Fruit fly (Drosophila melanogaster) whole organism, embryonic: ENCODE measurements around the gene Art3.

Source experiments
- ATbp ChIP-seq: fragments of 200-800 bp; sonication (Bioruptor generic); optimal IDR thresholded peaks from 2 replicates; lab custom pipeline; 2017; ENCODE audit warnings: missing biosample characterization, mild to moderate bottlenecking, missing genetic modification characterization, missing genetic modification reagents
- CG10267 ChIP-seq: fragments of 200-800 bp; sonication (Bioruptor generic); optimal IDR thresholded peaks from 2 replicates; lab custom pipeline; 2018; ENCODE audit warnings: missing biosample characterization, mild to moderate bottlenecking, missing genetic modification characterization, moderate library complexity
- CG10959 ChIP-seq: fragments of 200-800 bp; sonication (Bioruptor generic); IDR thresholded peaks from 2 replicates; pipeline ENCODE4 v1.3.6; 2022; ENCODE audit warnings: missing biosample characterization, missing genetic modification characterization
- CG10979 ChIP-seq: fragments of 200-800 bp; sonication (Bioruptor generic); optimal IDR thresholded peaks from 2 replicates; lab custom pipeline; 2018; ENCODE audit warnings: missing biosample characterization, mild to moderate bottlenecking, missing genetic modification characterization, moderate library complexity
- CG12155 ChIP-seq: fragments of 200-800 bp; sonication (Bioruptor generic); optimal IDR thresholded peaks from 3 replicates; lab custom pipeline; 2016; ENCODE audit warnings: missing biosample characterization, missing genetic modification characterization
- CG1233 ChIP-seq: fragments of 200-800 bp; sonication (Bioruptor generic); optimal IDR thresholded peaks from 4 replicates; lab custom pipeline; 2018; ENCODE audit warnings: missing biosample characterization, mild to moderate bottlenecking, missing genetic modification characterization
- CG12391 ChIP-seq: fragments of 200-800 bp; sonication (Bioruptor generic); optimal IDR thresholded peaks from 3 replicates; lab custom pipeline; 2018; ENCODE audit warnings: missing biosample characterization, mild to moderate bottlenecking, missing genetic modification characterization, moderate library complexity
- CG14860 ChIP-seq: fragments of 200-800 bp; sonication (Bioruptor generic); IDR thresholded peaks from 3 replicates; pipeline ENCODE4 v1.3.6; 2022; ENCODE audit warnings: missing biosample characterization, missing genetic modification characterization; ENCODE audit not compliant: partially characterized antibody
- CG15514 ChIP-seq: fragments of 200-800 bp; sonication (Bioruptor generic); optimal IDR thresholded peaks from 3 replicates; lab custom pipeline; 2017; ENCODE audit warnings: missing biosample characterization, missing genetic modification characterization, mild to moderate bottlenecking, moderate library complexity, missing genetic modification reagents
- CG1647 ChIP-seq: fragments of 200-800 bp; sonication (Bioruptor generic); optimal IDR thresholded peaks from 3 replicates; lab custom pipeline; 2016; ENCODE audit warnings: missing biosample characterization, missing genetic modification characterization
- CG17359 ChIP-seq: fragments of 200-800 bp; sonication (Bioruptor generic); optimal IDR thresholded peaks from 3 replicates; lab custom pipeline; 2018; ENCODE audit warnings: missing biosample characterization, mild to moderate bottlenecking, missing genetic modification characterization, moderate library complexity
- CG1832 ChIP-seq: fragments of 200-800 bp; sonication (Bioruptor generic); optimal IDR thresholded peaks from 2 replicates; lab custom pipeline; 2017; ENCODE audit warnings: missing biosample characterization, mild to moderate bottlenecking, missing genetic modification characterization, inconsistent platforms
- CG2116 ChIP-seq: fragments of 200-800 bp; sonication (Bioruptor generic); optimal IDR thresholded peaks from 3 replicates; lab custom pipeline; 2018; ENCODE audit warnings: missing biosample characterization, mild to moderate bottlenecking, missing genetic modification characterization
- CG2120 ChIP-seq: fragments of 200-800 bp; sonication (Bioruptor generic); optimal IDR thresholded peaks from 3 replicates; lab custom pipeline; 2016; ENCODE audit warnings: missing biosample characterization, missing genetic modification characterization
- CG2712 ChIP-seq: fragments of 200-800 bp; optimal IDR thresholded peaks from 3 replicates; lab custom pipeline; 2019; ENCODE audit warnings: missing biosample characterization, mild to moderate bottlenecking, missing genetic modification characterization, moderate library complexity
- CG30020 ChIP-seq: fragments of 200-800 bp; optimal IDR thresholded peaks from 2 replicates; lab custom pipeline; 2019; ENCODE audit warnings: missing biosample characterization, mild to moderate bottlenecking, missing genetic modification characterization, moderate library complexity
- CG3281 ChIP-seq: fragments of 200-800 bp; sonication (Bioruptor generic); optimal IDR thresholded peaks from 3 replicates; lab custom pipeline; 2017; ENCODE audit warnings: missing biosample characterization, mild to moderate bottlenecking, missing genetic modification characterization
- CG3847 ChIP-seq: fragments of 200-800 bp; sonication (Bioruptor generic); IDR thresholded peaks from 2 replicates; pipeline ENCODE4 v1.3.6; 2022; ENCODE audit warnings: missing biosample characterization, missing genetic modification characterization
- CG42726 ChIP-seq: fragments of 200-800 bp; sonication (Bioruptor generic); IDR thresholded peaks from 2 replicates; pipeline ENCODE4 v1.3.6; 2022; ENCODE audit warnings: missing biosample characterization, missing genetic modification characterization; ENCODE audit not compliant: partially characterized antibody
- CG7928 ChIP-seq: fragments of 200-800 bp; sonication (Bioruptor generic); optimal IDR thresholded peaks from 2 replicates; lab custom pipeline; 2017; ENCODE audit warnings: missing biosample characterization, mild to moderate bottlenecking, missing genetic modification characterization
- CG7987 ChIP-seq: fragments of 200-800 bp; sonication (Bioruptor generic); optimal IDR thresholded peaks from 2 replicates; lab custom pipeline; 2018; ENCODE audit warnings: missing biosample characterization, mild to moderate bottlenecking, missing genetic modification characterization, moderate library complexity
- Drgx ChIP-seq: fragments of 200-800 bp; sonication (Bioruptor generic); IDR thresholded peaks from 2 replicates; pipeline ENCODE4 v1.3.6; 2022; ENCODE audit warnings: missing biosample characterization, missing genetic modification characterization
- Fer1 ChIP-seq: fragments of 200-800 bp; sonication (Bioruptor generic); optimal IDR thresholded peaks from 2 replicates; lab custom pipeline; 2017; ENCODE audit warnings: missing biosample characterization, mild to moderate bottlenecking, missing genetic modification characterization
- Hmr ChIP-seq: fragments of 200-800 bp; sonication (Bioruptor generic); optimal IDR thresholded peaks from 3 replicates; lab custom pipeline; 2017; ENCODE audit warnings: mild to moderate bottlenecking, missing biosample characterization, missing genetic modification reagents, missing genetic modification characterization
- Hr78 ChIP-seq, 2 experiments: fragments of 200-800 bp in 1 of 2; fragments of >200 bp in 1 of 2; sonication (Bioruptor generic) in 1 of 2; optimal IDR thresholded peaks; 2 replicates each; lab custom pipeline; 2017 to 2019; ENCODE audit warnings: missing biosample characterization in 2 of 2, missing genetic modification characterization in 2 of 2, mild to moderate bottlenecking in 1 of 2, moderate library complexity in 1 of 2
- Hsf ChIP-seq: fragments of 200-800 bp; sonication (Bioruptor generic); optimal IDR thresholded peaks from 3 replicates; lab custom pipeline; 2016; ENCODE audit warnings: missing biosample characterization, missing genetic modification characterization
- Mrtf ChIP-seq: fragments of 200-800 bp; sonication (Bioruptor generic); IDR thresholded peaks from 3 replicates; pipeline ENCODE4 v1.3.6; 2022; ENCODE audit warnings: missing biosample characterization, missing genetic modification characterization
- Myb ChIP-seq: fragments of 200-800 bp; sonication (Bioruptor generic); optimal IDR thresholded peaks from 2 replicates; lab custom pipeline; 2016; ENCODE audit warnings: missing biosample characterization, missing genetic modification characterization
- NFAT ChIP-seq: fragments of 200-800 bp; sonication (Bioruptor generic); IDR thresholded peaks from 2 replicates; pipeline ENCODE4 v1.3.6; 2022; ENCODE audit warnings: missing biosample characterization, missing genetic modification characterization
- Rfx ChIP-seq: fragments of 200-800 bp; sonication (Bioruptor generic); IDR thresholded peaks from 2 replicates; pipeline ENCODE4 v1.3.6; 2022; ENCODE audit warnings: missing biosample characterization, missing genetic modification characterization
- Six4 ChIP-seq: fragments of 200-800 bp; sonication (Bioruptor generic); optimal IDR thresholded peaks from 2 replicates; lab custom pipeline; 2016; ENCODE audit warnings: missing biosample characterization, missing genetic modification characterization
- Sox100B ChIP-seq: fragments of 200-800 bp; sonication (Bioruptor generic); optimal IDR thresholded peaks from 3 replicates; lab custom pipeline; 2018; ENCODE audit warnings: missing biosample characterization, mild to moderate bottlenecking, missing genetic modification characterization
- Sry-β ChIP-seq: fragments of 200-800 bp; sonication (Bioruptor generic); optimal IDR thresholded peaks from 2 replicates; lab custom pipeline; 2018; ENCODE audit warnings: missing biosample characterization, mild to moderate bottlenecking, missing genetic modification characterization, moderate library complexity
- Usf ChIP-seq: fragments of 200-800 bp; sonication (Bioruptor generic); optimal IDR thresholded peaks from 2 replicates; lab custom pipeline; 2017; ENCODE audit warnings: missing genotype, missing biosample characterization, missing genetic modification characterization
- ara ChIP-seq: fragments of 200-800 bp; sonication (Bioruptor generic); IDR thresholded peaks from 2 replicates; pipeline ENCODE4 v1.3.6; 2022; ENCODE audit warnings: missing biosample characterization, missing genetic modification characterization
- ato ChIP-seq: fragments of 200-800 bp; sonication (Bioruptor generic); IDR thresholded peaks from 2 replicates; pipeline ENCODE4 v1.3.6; 2022; ENCODE audit warnings: missing biosample characterization, missing genetic modification characterization; ENCODE audit not compliant: partially characterized antibody
- br ChIP-seq: fragments of >200 bp; optimal IDR thresholded peaks from 2 replicates; lab custom pipeline; 2017
- caup ChIP-seq: fragments of 200-800 bp; sonication (Bioruptor generic); optimal IDR thresholded peaks from 3 replicates; lab custom pipeline; 2017; ENCODE audit warnings: missing biosample characterization, mild to moderate bottlenecking, missing genetic modification characterization, moderate library complexity; ENCODE audit not compliant: severe bottlenecking
- h ChIP-seq: fragments of >200 bp; optimal IDR thresholded peaks from 2 replicates; lab custom pipeline; 2017
- ham ChIP-seq: fragments of 200-800 bp; sonication (Bioruptor generic); IDR thresholded peaks from 2 replicates; pipeline ENCODE4 v1.3.6; 2022; ENCODE audit warnings: missing biosample characterization, missing genetic modification characterization
- insv ChIP-seq, 2 experiments: fragments of 200-800 bp; sonication (Bioruptor generic); optimal IDR thresholded peaks; 3 replicates each; lab custom pipeline; 2016 to 2018; ENCODE audit warnings: missing biosample characterization in 2 of 2, missing genetic modification characterization in 2 of 2
- kni ChIP-seq: fragments of 200-800 bp; sonication (Bioruptor generic); optimal IDR thresholded peaks from 3 replicates; lab custom pipeline; 2017; ENCODE audit warnings: mild to moderate bottlenecking, missing biosample characterization, missing genetic modification reagents, missing genetic modification characterization
- lab ChIP-seq: fragments of 200-800 bp; sonication (Bioruptor generic); optimal IDR thresholded peaks from 3 replicates; lab custom pipeline; 2017; ENCODE audit warnings: missing biosample characterization, missing genetic modification characterization, mild to moderate bottlenecking, moderate library complexity, missing genetic modification reagents
- mam ChIP-seq: fragments of 200-800 bp; sonication (Bioruptor generic); optimal IDR thresholded peaks from 3 replicates; lab custom pipeline; 2016; ENCODE audit warnings: missing biosample characterization, missing genetic modification characterization
- otp ChIP-seq: fragments of 200-800 bp; sonication (Bioruptor generic); IDR thresholded peaks from 3 replicates; pipeline ENCODE4, ENCODE4 v1.3.6; 2022; ENCODE audit warnings: missing biosample characterization, missing genetic modification characterization
- pzg ChIP-seq: fragments of 200-800 bp; sonication (Bioruptor generic); optimal IDR thresholded peaks from 3 replicates; lab custom pipeline; 2018; ENCODE audit warnings: missing biosample characterization, mild to moderate bottlenecking, missing genetic modification characterization, moderate library complexity
- row ChIP-seq: fragments of 200-800 bp; sonication (Bioruptor generic); IDR thresholded peaks from 3 replicates; pipeline ENCODE4 v1.3.6; 2022; ENCODE audit warnings: missing biosample characterization, missing genetic modification characterization
- sens-2 ChIP-seq: fragments of 200-800 bp; sonication (Bioruptor generic); IDR thresholded peaks from 2 replicates; pipeline ENCODE4 v1.3.6; 2022; ENCODE audit warnings: missing biosample characterization, missing genetic modification characterization
- trem ChIP-seq: fragments of 200-800 bp; optimal IDR thresholded peaks from 3 replicates; lab custom pipeline; 2019; ENCODE audit warnings: missing biosample characterization, mild to moderate bottlenecking, missing genetic modification characterization, moderate library complexity

Gene Art3

DNA sequence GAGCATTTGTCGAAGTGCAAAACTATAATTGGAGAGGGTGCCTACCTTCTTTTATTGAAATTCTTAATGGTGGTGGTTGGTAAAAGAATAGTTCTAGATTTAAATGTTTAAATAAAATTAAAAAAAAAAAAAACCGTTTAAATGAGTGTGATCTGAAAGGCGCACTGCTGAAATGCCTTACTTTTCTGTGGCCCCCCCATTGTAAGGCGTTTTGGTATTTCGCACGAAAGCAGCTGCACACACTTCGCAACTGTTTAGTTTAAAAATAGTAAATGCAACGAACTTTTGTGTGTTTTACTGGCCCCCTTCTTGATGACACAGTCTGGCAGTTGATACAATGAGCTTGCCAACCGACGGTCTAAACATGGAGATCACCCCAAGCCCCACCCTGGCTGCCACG lies 39.2 kb upstream of the Art3 start, which contains the start of the genes CG14864 and Zip88E (continued):
- TF ChIP-seq CG17359 (tag; lab: Kevin White, UChicago) = no peak
- TF ChIP-seq CG10267 (tag; lab: Kevin White, UChicago) = peak; percentile 17
- no peak for TF ChIP-seq CG1233 (GFP tag; lab: Kevin White, UChicago)
- TF ChIP-seq CG14860 (GFP tag; lab: Robert Waterston, UW) = no peak
- no peak for TF ChIP-seq CG1647 (GFP tag; lab: Kevin White, UChicago)
- TF ChIP-seq br (lab: Kevin White, UChicago) = no peak
- TF ChIP-seq Usf (GFP tag; lab: Kevin White, UChicago) = no peak
- TF ChIP-seq Hsf = no peak
- no peak for TF ChIP-seq otp (GFP tag; lab: Robert Waterston, UW)
- TF ChIP-seq Hr78 (GFP tag; optimal IDR thresholded peaks at IDR 0.05; lab: Kevin White, UChicago) = no peak
- peak; percentile 69 for TF ChIP-seq pzg (GFP tag; lab: Kevin White, UChicago)
- peak; percentile 71 for TF ChIP-seq CG2116 (GFP tag; lab: Kevin White, UChicago)
- no peak for TF ChIP-seq CG1832 (GFP tag; lab: Kevin White, UChicago)
- no peak for TF ChIP-seq lab (GFP tag; lab: Kevin White, UChicago)
- 0 out of 2 replicates have a peak, but pooled peaks have one; percentile 23 for TF ChIP-seq CG42726 (GFP tag; lab: Robert Waterston, UW)
- no peak for TF ChIP-seq CG7928
- TF ChIP-seq ara (GFP tag; lab: Robert Waterston, UW) = no peak
- no peak for TF ChIP-seq CG10979 (tag; lab: Kevin White, UChicago)
- TF ChIP-seq h (lab: Kevin White, UChicago) = no peak
- TF ChIP-seq Sry-β (GFP tag; lab: Kevin White, UChicago) = no peak
- no peak for TF ChIP-seq ATbp
- TF ChIP-seq Six4 (GFP tag; lab: Kevin White, UChicago) = no peak
- TF ChIP-seq NFAT (GFP tag; lab: Robert Waterston, UW) = no peak
- no peak for TF ChIP-seq CG12391 (tag; lab: Kevin White, UChicago)
- TF ChIP-seq ham (GFP tag; lab: Robert Waterston, UW) = no peak
- no peak for TF ChIP-seq Mrtf (GFP tag; lab: Robert Waterston, UW)
- TF ChIP-seq kni (GFP tag; lab: Kevin White, UChicago) = no peak
- TF ChIP-seq trem (tag; lab: Kevin White, UChicago) = peak; percentile 33

DNA sequence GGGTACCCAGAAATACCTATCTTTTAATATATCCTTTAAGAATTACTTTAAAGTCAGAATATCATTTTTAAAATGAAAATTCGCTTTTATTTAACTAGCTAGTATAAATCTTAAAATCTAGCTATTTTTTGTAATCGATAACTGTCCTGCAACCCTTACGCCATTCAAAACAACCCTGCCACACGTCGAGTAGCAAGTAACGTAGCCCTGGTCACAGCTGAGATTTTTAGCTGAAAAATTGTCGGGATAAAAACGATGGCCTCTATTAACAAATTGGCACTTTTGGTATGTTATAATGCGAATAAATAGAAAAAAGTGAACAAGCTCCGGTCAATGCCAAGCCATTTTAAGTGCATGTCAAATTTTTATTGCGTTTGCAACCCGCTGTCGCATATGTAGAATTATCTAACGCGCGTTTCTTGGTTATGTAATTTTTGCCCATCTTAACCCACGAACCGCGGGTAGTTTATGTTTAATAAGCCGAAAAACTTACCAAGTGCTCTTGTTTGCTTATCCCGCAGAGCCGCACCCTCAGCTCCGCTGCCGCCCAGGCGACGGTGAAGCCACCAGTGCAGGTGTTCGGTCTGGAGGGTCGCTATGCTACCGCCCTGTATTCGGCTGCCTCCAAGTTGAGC lies 36.3 kb upstream of the Art3 start, which contains the start of gene ATPsynO:
Gene ATPsynO, plus strand, starts transcription at position 186 of the 635 bp plus-strand sequence.
- TF ChIP-seq CG10959 = no peak
- TF ChIP-seq Rfx (GFP tag; lab: Robert Waterston, UW) = peak; percentile 38
- TF ChIP-seq Drgx (GFP tag; lab: Robert Waterston, UW) = no peak
- peak; percentile 100 for TF ChIP-seq CG3281 (GFP tag; lab: Kevin White, UChicago)
- TF ChIP-seq CG12155 (GFP tag; lab: Kevin White, UChicago) = peak; percentile 43
- TF ChIP-seq CG2712 (tag; lab: Kevin White, UChicago) = peak; percentile 59
- no peak for TF ChIP-seq ato (GFP tag; lab: Robert Waterston, UW)
- TF ChIP-seq CG42726 (GFP tag; lab: Robert Waterston, UW) = peak; percentile 18; the same call in 1 of the 2 replicates
- TF ChIP-seq Sox100B (GFP tag; lab: Kevin White, UChicago) = no peak
- TF ChIP-seq CG2120 (GFP tag; lab: Kevin White, UChicago) = peak; percentile 58
- TF ChIP-seq CG30020 (tag; lab: Kevin White, UChicago) = peak; percentile 60
- peak; percentile 27 for TF ChIP-seq Fer1 (GFP tag; lab: Kevin White, UChicago)
- TF ChIP-seq insv (GFP tag; optimal IDR thresholded peaks at IDR 0.05; lab: Kevin White, UChicago) = no peak
- TF ChIP-seq CG3847 (GFP tag; lab: Robert Waterston, UW) = peak; percentile 17; the same call in 1 of the 2 replicates
- TF ChIP-seq Hmr (GFP tag; lab: Kevin White, UChicago) = no peak
- TF ChIP-seq mam (GFP tag; lab: Kevin White, UChicago) = peak; percentile 37
- TF ChIP-seq row (GFP tag; lab: Robert Waterston, UW) = peak; percentile 78
- TF ChIP-seq caup (GFP tag; lab: Kevin White, UChicago) = peak; percentile 23
- peak; percentile 18 for TF ChIP-seq CG7987 (GFP tag; lab: Kevin White, UChicago)
- TF ChIP-seq CG15514 (GFP tag; lab: Kevin White, UChicago) = peak; percentile 67
- TF ChIP-seq sens-2 (GFP tag; lab: Robert Waterston, UW) = peak; percentile 71
- TF ChIP-seq CG10267 (tag; lab: Kevin White, UChicago) = peak; percentile 75
- TF ChIP-seq Myb (GFP tag; lab: Kevin White, UChicago) = peak; percentile 51
